Worm (Caenorhabditis elegans): Measurements from ENCODE around the gene ula-1.
A peak's percentile ranks its signal among the peaks of the same experiment; 100 is the strongest.

ula-1 gene

DNA sequence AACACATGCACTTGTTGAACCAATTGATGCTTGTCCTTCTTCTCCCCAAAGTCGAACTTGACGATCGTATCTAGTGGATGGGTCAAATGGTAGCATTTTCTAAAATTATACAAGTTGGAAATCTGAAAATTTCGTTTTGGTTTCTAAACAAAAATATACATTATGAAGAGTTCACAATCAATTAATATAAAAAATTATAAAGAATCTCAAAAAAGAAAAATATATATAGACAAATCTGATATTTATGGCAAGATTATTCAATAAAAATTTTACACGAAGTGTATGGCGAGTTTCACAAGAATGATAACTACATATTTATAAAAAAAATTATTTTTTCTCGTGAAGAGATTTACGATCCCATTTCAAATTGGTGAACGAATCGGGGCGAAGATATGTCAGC is at the start of gene ula-1:
Gene ula-1 (minus strand): TSS at position 101 of the 400 bp plus-strand sequence.
- TF ChIP-seq nhr-76 (tag; optimal IDR thresholded peaks at IDR 0.05) (no peak), dve-1 (tag; optimal IDR thresholded peaks at IDR 0.05; ENCODE audit: insufficient read depth) (no peak), lin-1 (GFP tag; IDR thresholded peaks at IDR 0.05) (no peak), nhr-77 (tag; optimal IDR thresholded peaks at IDR 0.05) (no peak), nhr-28 (tag; optimal IDR thresholded peaks at IDR 0.05) (no peak), dmd-9 (GFP tag; IDR thresholded peaks at IDR 0.05) (no peak), pha-4 (GFP tag; IDR thresholded peaks at IDR 0.05) (no peak), pha-4 (tag; optimal IDR thresholded peaks at IDR 0.05) (no peak), lin-15B (tag; optimal IDR thresholded peaks at IDR 0.05) (no peak), F49E8.2 (tag; optimal IDR thresholded peaks at IDR 0.05; ENCODE audit: borderline replicate concordance) (no peak), egl-27 (tag; optimal IDR thresholded peaks at IDR 0.05) (no peak), ceh-32 (tag; optimal IDR thresholded peaks at IDR 0.05; ENCODE audit: poor library complexity) (no peak), lim-7 (GFP tag; IDR thresholded peaks at IDR 0.05) (no peak), dmd-6 (GFP tag; IDR thresholded peaks at IDR 0.05) (no peak), egl-43 (GFP tag; IDR thresholded peaks at IDR 0.05) (no peak), F26F4.8 (GFP tag; conservative IDR thresholded peaks at IDR 0.05) (no peak), F10B5.3 (tag; optimal IDR thresholded peaks at IDR 0.05) (no peak), nhr-48 (tag; optimal IDR thresholded peaks at IDR 0.05) (no peak), dmd-8 (GFP tag; IDR thresholded peaks at IDR 0.05) (no peak), aly-2 (tag; optimal IDR thresholded peaks at IDR 0.05) (no peak), hif-1 (tag; optimal IDR thresholded peaks at IDR 0.05) (no peak)

DNA sequence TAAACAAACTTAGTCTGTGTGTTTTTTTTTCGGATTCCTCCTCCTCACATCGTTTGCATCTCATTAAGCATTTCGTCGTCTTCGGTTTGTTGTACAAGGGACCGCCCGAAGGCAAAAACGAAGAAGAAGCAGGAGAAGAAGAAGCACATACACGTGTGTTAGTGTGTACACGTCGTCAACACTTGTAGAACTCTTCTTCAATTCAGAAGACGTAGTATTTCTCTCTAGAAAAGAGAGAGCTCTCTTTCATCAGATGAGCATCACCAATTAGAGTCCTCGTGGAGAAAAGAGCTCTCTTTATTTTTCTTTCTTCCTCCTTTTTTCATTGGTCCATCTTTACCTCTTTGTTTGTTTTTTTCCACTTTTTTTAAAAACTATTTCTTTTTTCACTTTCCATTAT is 48.0 kb upstream of the ula-1 start:
- TF ChIP-seq mdl-1 (tag; optimal IDR thresholded peaks at IDR 0.05) (peak in 1 of 2 experiments; percentile 53), ctbp-1 (GFP tag; IDR thresholded peaks at IDR 0.05) (0 out of 2 replicates have a peak, but pooled peaks have one; percentile 22), daf-19 (GFP tag; conservative IDR thresholded peaks at IDR 0.05) (no peak)

DNA sequence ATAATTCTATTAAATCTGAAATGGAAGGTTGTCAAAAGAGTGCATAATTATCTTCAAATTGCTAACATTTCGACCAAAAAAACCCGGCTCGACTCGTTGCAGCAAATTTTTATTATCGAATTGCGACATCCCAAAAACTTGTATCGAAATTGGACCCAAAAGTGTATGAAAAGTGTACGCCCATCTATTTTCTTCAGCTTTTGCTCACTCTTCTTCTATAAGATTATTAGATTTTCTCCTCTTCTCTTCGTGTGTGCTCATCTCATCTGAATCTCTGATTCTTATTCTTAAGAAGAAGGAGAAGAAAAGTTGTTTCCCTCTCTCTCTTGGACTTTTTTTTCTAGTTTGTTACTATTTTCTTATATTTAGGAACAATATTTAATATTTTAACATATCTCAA is 47.1 kb upstream of the ula-1 start:
- TF ChIP-seq fkh-10 (GFP tag; optimal IDR thresholded peaks at IDR 0.05) (peak; percentile 79), ama-1 (optimal IDR thresholded peaks at IDR 0.05) (no peak), nhr-25 (tag; optimal IDR thresholded peaks at IDR 0.05; ENCODE audit: borderline replicate concordance, insufficient read depth) (no peak), ceh-62 (tag; optimal IDR thresholded peaks at IDR 0.05) (no peak), lsy-2 (tag; optimal IDR thresholded peaks at IDR 0.05) (peak in 1 of 2 experiments; percentile 31), mep-1 (tag; optimal IDR thresholded peaks at IDR 0.05) (no peak), tra-1 (GFP tag; IDR thresholded peaks at IDR 0.05) (no peak), spr-1 (tag; optimal IDR thresholded peaks at IDR 0.05) (no peak), ctbp-1 (GFP tag; IDR thresholded peaks at IDR 0.05) (0 out of 2 replicates have a peak, but pooled peaks have one; percentile 23), ZK337.2 (GFP tag; IDR thresholded peaks at IDR 0.05) (no peak), cey-2 (tag; optimal IDR thresholded peaks at IDR 0.05; ENCODE audit: borderline replicate concordance, insufficient read depth) (no peak), ces-1 (GFP tag; optimal IDR thresholded peaks at IDR 0.05) (peak; percentile 95), snpc-1.2 (GFP tag; IDR thresholded peaks at IDR 0.05) (no peak), fos-1 (tag; optimal IDR thresholded peaks at IDR 0.05) (no peak)

DNA sequence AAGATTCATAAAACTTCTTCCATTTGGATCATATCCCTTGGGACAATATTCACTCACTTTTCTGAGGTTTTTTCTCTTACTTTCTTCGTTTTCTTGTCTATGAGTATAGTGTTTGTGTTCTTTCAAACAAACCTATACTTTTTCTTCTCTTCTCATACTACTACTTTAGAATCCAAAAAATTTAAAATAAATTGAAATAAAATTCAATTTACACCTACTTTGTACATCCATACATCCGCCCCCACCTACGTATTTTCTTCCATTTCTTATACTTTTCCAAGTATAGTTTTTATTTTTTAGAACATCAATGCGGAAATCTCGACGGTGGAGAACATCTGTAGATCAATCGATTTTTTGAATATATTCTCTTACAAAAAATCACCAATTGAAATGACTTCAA is 45.1 kb upstream of the ula-1 start, which contains the start of gene nca-2:
Gene nca-2 (plus strand): TSS at position 301 of the 400 bp plus-strand sequence.
- no peak for TF ChIP-seq aha-1 (tag)
